Worm (Caenorhabditis elegans): ENCODE results near the gene F54D1.1.

F54D1.1 gene

ce11 chrIV:11225715-11226475, 35.7 kb upstream of the F54D1.1 start:
- TF ChIP-seq egrh-3 (GFP tag; IDR thresholded peaks at IDR 0.05) (peak; percentile 96), cebp-2 (GFP tag; IDR thresholded peaks at IDR 0.05) (0 out of 2 replicates have a peak, but pooled peaks have one; percentile 5)

- no peak for TF ChIP-seq F33H1.4 (GFP tag; IDR thresholded peaks at IDR 0.05)
- no peak for TF ChIP-seq tlf-1 (GFP tag; optimal IDR thresholded peaks at IDR 0.05)
- TF ChIP-seq hrde-1 (tag; optimal IDR thresholded peaks at IDR 0.05; ENCODE audit: borderline replicate concordance) = no peak
- no peak for TF ChIP-seq rpc-1 (optimal IDR thresholded peaks at IDR 0.05)
- no peak for TF ChIP-seq rpc-1 (tag; optimal IDR thresholded peaks at IDR 0.05)
- TF ChIP-seq cebp-2 (GFP tag; IDR thresholded peaks at IDR 0.05) = no peak
- TF ChIP-seq pbrm-1 (GFP tag; IDR thresholded peaks at IDR 0.05) = no peak
- no peak for TF ChIP-seq madf-3 (GFP tag; IDR thresholded peaks at IDR 0.05)
- TF ChIP-seq rcor-1 (GFP tag; IDR thresholded peaks at IDR 0.05) = no peak
- no peak for TF ChIP-seq sptf-2 (GFP tag; optimal IDR thresholded peaks at IDR 0.05)
- no peak for TF ChIP-seq let-607 (tag; optimal IDR thresholded peaks at IDR 0.05)
- TF ChIP-seq pha-4 (tag; optimal IDR thresholded peaks at IDR 0.05) = no peak
- TF ChIP-seq mel-28 (tag; optimal IDR thresholded peaks at IDR 0.05; ENCODE audit: borderline replicate concordance) = no peak
- no peak for TF ChIP-seq unc-130 (GFP tag; optimal IDR thresholded peaks at IDR 0.05)
- TF ChIP-seq hmg-20 (GFP tag; IDR thresholded peaks at IDR 0.05) = no peak
- no peak for TF ChIP-seq ZK185.1 (tag; optimal IDR thresholded peaks at IDR 0.05; ENCODE audit: poor library complexity, severe bottlenecking)
- TF ChIP-seq zfh-2 (GFP tag; conservative IDR thresholded peaks at IDR 0.05) = no peak
These were observed 35.1 kb upstream of the F54D1.1 start for ce11 chrIV:11226545-11226944.

- no peak for TF ChIP-seq fkh-3 (tag; optimal IDR thresholded peaks at IDR 0.05)
- TF ChIP-seq attf-6 (GFP tag; IDR thresholded peaks at IDR 0.05) = no peak
- no peak for TF ChIP-seq nhr-80 (tag; optimal IDR thresholded peaks at IDR 0.05)
- no peak for TF ChIP-seq F39B2.1 (GFP tag; IDR thresholded peaks at IDR 0.05)
- TF ChIP-seq cebp-1 (GFP tag; IDR thresholded peaks at IDR 0.05) = no peak
- TF ChIP-seq cebp-1 (tag; optimal IDR thresholded peaks at IDR 0.05) = no peak
- no peak for TF ChIP-seq lin-40 (tag; optimal IDR thresholded peaks at IDR 0.05)
- no peak for TF ChIP-seq akir-1 (GFP tag; optimal IDR thresholded peaks at IDR 0.05)
- TF ChIP-seq B0035.1 (tag; optimal IDR thresholded peaks at IDR 0.05) = no peak
- no peak for TF ChIP-seq ztf-18 (tag; optimal IDR thresholded peaks at IDR 0.05)
- no peak for TF ChIP-seq bed-2 (GFP tag; IDR thresholded peaks at IDR 0.05)
- no peak for TF ChIP-seq nhr-90 (tag; optimal IDR thresholded peaks at IDR 0.05)
These were observed 32.6 kb upstream of the F54D1.1 start for ce11 chrIV:11229013-11229412.

- TF ChIP-seq nhr-80 (tag; optimal IDR thresholded peaks at IDR 0.05) (peak; percentile 29), gei-17 (GFP tag; optimal IDR thresholded peaks at IDR 0.05) (no peak), lin-35 (GFP tag; optimal IDR thresholded peaks at IDR 0.05) (no peak)
These were observed 31.6 kb upstream of the F54D1.1 start, which contains the start of gene best-7 for ce11 chrIV:11230069-11230468. Gene best-7 (minus strand): TSS chrIV:11230307.

ce11 chrIV:11231376-11231775, 30.3 kb upstream of the F54D1.1 start:
- peak; percentile 79 for TF ChIP-seq tbp1 (GFP tag; optimal IDR thresholded peaks at IDR 0.05)
- TF ChIP-seq B0261.1 (tag; optimal IDR thresholded peaks at IDR 0.05) = peak; percentile 13
- TF ChIP-seq B0336.3 (GFP tag; IDR thresholded peaks at IDR 0.05) = no peak
- TF ChIP-seq rpc-1 (optimal IDR thresholded peaks at IDR 0.05) = peak; percentile 11
- TF ChIP-seq rpc-1 (tag; optimal IDR thresholded peaks at IDR 0.05) = peak; percentile 69
- no peak for TF ChIP-seq akir-1 (GFP tag; optimal IDR thresholded peaks at IDR 0.05)
- 0 out of 2 replicates have a peak, but pooled peaks have one; percentile 9 for TF ChIP-seq D2030.7 (GFP tag; IDR thresholded peaks at IDR 0.05)
